Worm (Caenorhabditis elegans) whole organism, mixed stage, embryonic: Measurements from ENCODE around the gene K08D8.3.

Source experiments
- M03D4.4 ChIP-seq: sonication (generic microtip); optimal IDR thresholded peaks from 2 replicates; lab custom pipeline; 2017; ENCODE audit warnings: mild to moderate bottlenecking, missing genetic modification characterization, missing compliant biosample characterization
- bed-3 ChIP-seq: fragments of 200-800 bp; sonication (Bioruptor generic); optimal IDR thresholded peaks from 3 replicates; lab custom pipeline; 2018; ENCODE audit warnings: mild to moderate bottlenecking, missing genetic modification characterization, moderate library complexity, missing compliant biosample characterization
- blmp-1 ChIP-seq: fragments of 150-350 bp; optimal IDR thresholded peaks from 2 replicates; lab custom pipeline; 2014; ENCODE audit warnings: missing biosample characterization, missing genetic modification characterization
- ceh-39 ChIP-seq: fragments of 150-350 bp; optimal IDR thresholded peaks from 2 replicates; lab custom pipeline; 2014; ENCODE audit warnings: missing biosample characterization, missing genetic modification characterization
- ceh-43 ChIP-seq: fragments of 200-800 bp; sonication (Bioruptor generic); optimal IDR thresholded peaks from 2 replicates; lab custom pipeline; 2018; ENCODE audit warnings: mild to moderate bottlenecking, missing genetic modification characterization, moderate library complexity, missing compliant biosample characterization
- ces-1 ChIP-seq: fragments of 150-350 bp; optimal IDR thresholded peaks from 2 replicates; lab custom pipeline; 2014; ENCODE audit warnings: missing biosample characterization, missing genetic modification reagents, missing genetic modification characterization
- drap-1 ChIP-seq: fragments of 200-800 bp; sonication (Bioruptor generic); optimal IDR thresholded peaks from 3 replicates; lab custom pipeline; 2018; ENCODE audit warnings: mild to moderate bottlenecking, missing genetic modification characterization, missing compliant biosample characterization
- elt-1 ChIP-seq: sonication (generic microtip); optimal IDR thresholded peaks from 2 replicates; lab custom pipeline; 2017; ENCODE audit warnings: missing genetic modification characterization, mild to moderate bottlenecking, missing compliant biosample characterization, antibody characterized with exemption, moderate library complexity, borderline replicate concordance; ENCODE audit not compliant: insufficient read depth
- elt-3 ChIP-seq: fragments of 150-350 bp; optimal IDR thresholded peaks from 2 replicates; lab custom pipeline; 2014; ENCODE audit warnings: missing biosample characterization, missing genetic modification characterization
- flh-1 ChIP-seq: fragments of 200-800 bp; sonication (Bioruptor generic); optimal IDR thresholded peaks from 2 replicates; lab custom pipeline; 2018; ENCODE audit warnings: mild to moderate bottlenecking, missing genetic modification characterization, moderate library complexity, missing compliant biosample characterization
- hlh-1 ChIP-seq: fragments of 150-350 bp; optimal IDR thresholded peaks from 2 replicates; lab custom pipeline; 2014; ENCODE audit warnings: missing biosample characterization, missing genetic modification reagents, missing genetic modification characterization
- lin-13 ChIP-seq: fragments of 150-350 bp; optimal IDR thresholded peaks from 2 replicates; lab custom pipeline; 2014; ENCODE audit warnings: missing biosample characterization, missing genetic modification characterization
- lin-32 ChIP-seq: fragments of 200-800 bp; sonication (Bioruptor generic); optimal IDR thresholded peaks from 2 replicates; lab custom pipeline; 2018; ENCODE audit warnings: mild to moderate bottlenecking, missing genetic modification characterization, missing compliant biosample characterization
- lsy-2 ChIP-seq: fragments of 150-350 bp; optimal IDR thresholded peaks from 2 replicates; lab custom pipeline; 2014; ENCODE audit warnings: missing biosample characterization, missing genetic modification characterization
- mls-2 ChIP-seq: sonication (generic microtip); optimal IDR thresholded peaks from 2 replicates; lab custom pipeline; 2016; ENCODE audit warnings: mild to moderate bottlenecking, missing genetic modification characterization, moderate library complexity, missing compliant biosample characterization
- nhr-2 ChIP-seq: fragments of 150-350 bp; optimal IDR thresholded peaks from 2 replicates; lab custom pipeline; 2014; ENCODE audit warnings: missing biosample characterization, missing genetic modification characterization
- nhr-237 ChIP-seq: fragments of 150-350 bp; optimal IDR thresholded peaks from 2 replicates; lab custom pipeline; 2014; ENCODE audit warnings: missing biosample characterization, missing genetic modification characterization
- nhr-28 ChIP-seq: fragments of 150-350 bp; optimal IDR thresholded peaks from 2 replicates; lab custom pipeline; 2014; ENCODE audit warnings: missing biosample characterization, missing genetic modification characterization
- nhr-76 ChIP-seq: sonication (generic microtip); optimal IDR thresholded peaks from 2 replicates; lab custom pipeline; 2017; ENCODE audit warnings: missing biosample characterization, missing genetic modification characterization
- pha-4 ChIP-seq: fragments of 150-350 bp; optimal IDR thresholded peaks from 2 replicates; lab custom pipeline; 2018; ENCODE audit warnings: missing biosample characterization, missing genetic modification reagents, missing genetic modification characterization
- sem-2 ChIP-seq: fragments of 200-800 bp; sonication (Bioruptor generic); optimal IDR thresholded peaks from 2 replicates; lab custom pipeline; 2018; ENCODE audit warnings: mild to moderate bottlenecking, missing genetic modification characterization, missing compliant biosample characterization
- snpc-4 ChIP-seq: fragments of 150-350 bp; optimal IDR thresholded peaks from 2 replicates; lab custom pipeline; 2014; ENCODE audit warnings: missing biosample characterization, missing genetic modification characterization
- sptf-1 ChIP-seq: sonication (generic microtip); optimal IDR thresholded peaks from 2 replicates; lab custom pipeline; 2017; ENCODE audit warnings: mild to moderate bottlenecking, missing genetic modification characterization, moderate library complexity, missing compliant biosample characterization
- tbx-8 ChIP-seq: fragments of 200-800 bp; sonication (Bioruptor generic); optimal IDR thresholded peaks from 2 replicates; lab custom pipeline; 2018; ENCODE audit warnings: mild to moderate bottlenecking, missing genetic modification characterization, moderate library complexity, missing compliant biosample characterization
- unc-120 ChIP-seq: sonication (generic microtip); optimal IDR thresholded peaks from 2 replicates; lab custom pipeline; 2017; ENCODE audit warnings: missing genetic modification characterization, missing compliant biosample characterization; ENCODE audit not compliant: poor library complexity, severe bottlenecking
- unc-39 ChIP-seq: fragments of 150-350 bp; optimal IDR thresholded peaks from 2 replicates; lab custom pipeline; 2014; ENCODE audit warnings: missing biosample characterization, missing genetic modification characterization
- unc-62 ChIP-seq: fragments of 150-350 bp; optimal IDR thresholded peaks from 2 replicates; lab custom pipeline; 2014; ENCODE audit warnings: missing biosample characterization, missing genetic modification reagents, missing genetic modification characterization
- ztf-11 ChIP-seq: fragments of 150-350 bp; optimal IDR thresholded peaks from 2 replicates; lab custom pipeline; 2014; ENCODE audit warnings: missing biosample characterization, missing genetic modification characterization

The K08D8.3 gene

ce11 chrIV:12941254-12941653, 34.8 kb upstream of the K08D8.3 start, which contains the start of gene dod-24:
dod-24 (minus strand) TSS chrIV:12941354.
- no peak for TF ChIP-seq lin-13
- TF ChIP-seq unc-39 (tag; lab: Kevin White, UChicago) = no peak
- TF ChIP-seq snpc-4 = no peak
- no peak for TF ChIP-seq mls-2 (tag; lab: Kevin White, UChicago)
- TF ChIP-seq elt-3 (tag; lab: Kevin White, UChicago) = no peak
- no peak for TF ChIP-seq pha-4 (tag; lab: Kevin White, UChicago)
- no peak for TF ChIP-seq elt-1 (tag; lab: Kevin White, UChicago)
- TF ChIP-seq unc-120 (tag; lab: Kevin White, UChicago) = no peak
- no peak for TF ChIP-seq M03D4.4
- no peak for TF ChIP-seq lsy-2 (tag; lab: Kevin White, UChicago)
- no peak for TF ChIP-seq bed-3
- no peak for TF ChIP-seq blmp-1
- no peak for TF ChIP-seq nhr-237 (tag; lab: Kevin White, UChicago)
- TF ChIP-seq sem-2 (GFP tag; lab: Kevin White, UChicago) = no peak
- TF ChIP-seq tbx-8 (GFP tag; lab: Kevin White, UChicago) = no peak
- no peak for TF ChIP-seq hlh-1
- no peak for TF ChIP-seq ztf-11
- no peak for TF ChIP-seq nhr-76 (tag; lab: Kevin White, UChicago)

- TF ChIP-seq lin-32 (GFP tag; lab: Kevin White, UChicago) (no peak), nhr-237 (tag; lab: Kevin White, UChicago) (no peak), elt-3 (tag; lab: Kevin White, UChicago) (no peak), mls-2 (tag; lab: Kevin White, UChicago) (no peak), drap-1 (GFP tag; lab: Kevin White, UChicago) (no peak), ceh-43 (no peak), snpc-4 (no peak), unc-62 (GFP tag; lab: Kevin White, UChicago) (no peak), unc-120 (tag; lab: Kevin White, UChicago) (no peak), nhr-2 (tag; lab: Kevin White, UChicago) (no peak), nhr-28 (no peak), lsy-2 (tag; lab: Kevin White, UChicago) (no peak), ceh-39 (tag; lab: Kevin White, UChicago) (no peak), lin-13 (no peak), M03D4.4 (no peak), ztf-11 (no peak), elt-1 (tag; lab: Kevin White, UChicago) (no peak)
Measured at ce11 chrIV:12936221-12936776, 29.8 kb upstream of the K08D8.3 start, which contains the start of the genes cld-1 and dod-21. cld-1 (minus strand) TSS chrIV:12936271. dod-21 (plus strand) TSS chrIV:12936738.

- TF ChIP-seq snpc-4 = no peak
- no peak for TF ChIP-seq unc-39 (tag; lab: Kevin White, UChicago)
- TF ChIP-seq M03D4.4 = no peak
- TF ChIP-seq, all 35 proteins: peak for 0
Measured at ce11 chrIV:12926639-12927038, 20.2 kb upstream of the K08D8.3 start, which contains the start of gene srlf-5. srlf-5 (minus strand) TSS chrIV:12926739.

ce11 chrIV:12924332-12924731, 17.9 kb upstream of the K08D8.3 start, which contains the start of gene srlf-4:
srlf-4 (minus strand) TSS chrIV:12924432.
- TF ChIP-seq blmp-1 (no peak), flh-1 (GFP tag; lab: Kevin White, UChicago) (no peak), unc-120 (tag; lab: Kevin White, UChicago) (peak; percentile 13)

- TF ChIP-seq hlh-1 (no peak), lsy-2 (tag; lab: Kevin White, UChicago) (no peak), flh-1 (GFP tag; lab: Kevin White, UChicago) (no peak), bed-3 (no peak), ces-1 (GFP tag; lab: Kevin White, UChicago) (no peak), unc-120 (tag; lab: Kevin White, UChicago) (no peak)
Measured at ce11 chrIV:12921027-12921426, 14.6 kb upstream of the K08D8.3 start, which contains the start of gene C32H11.4. C32H11.4 (plus strand) TSS chrIV:12921264.

ce11 chrIV:12920553-12920952, 14.1 kb upstream of the K08D8.3 start:
- no peak for TF ChIP-seq hlh-1
- no peak for TF ChIP-seq sem-2 (GFP tag; lab: Kevin White, UChicago)
- no peak for TF ChIP-seq nhr-28
- no peak for TF ChIP-seq lin-32 (GFP tag; lab: Kevin White, UChicago)
- no peak for TF ChIP-seq sptf-1 (tag; lab: Kevin White, UChicago)
- TF ChIP-seq lsy-2 (tag; lab: Kevin White, UChicago) = no peak
- no peak for TF ChIP-seq nhr-237 (tag; lab: Kevin White, UChicago)
- TF ChIP-seq flh-1 (GFP tag; lab: Kevin White, UChicago) = no peak
- no peak for TF ChIP-seq nhr-76 (tag; lab: Kevin White, UChicago)
- no peak for TF ChIP-seq elt-1 (tag; lab: Kevin White, UChicago)
- no peak for TF ChIP-seq nhr-2 (tag; lab: Kevin White, UChicago)
- TF ChIP-seq, all 35 proteins: peak for 0
